Fruit fly (Drosophila melanogaster): ENCODE data around the gene sosie.

The sosie gene

dm6 chr3R:24813637-24814301 is 20.0 kb upstream of the sosie start, which contains the start of the genes lili and CG34150:
Gene lili (minus strand): TSS chr3R:24814012.
Gene CG34150 (plus strand): TSS chr3R:24814262.
- no peak for TF ChIP-seq psq (optimal IDR thresholded peaks at IDR 0.05)
- TF ChIP-seq Dll (optimal IDR thresholded peaks at IDR 0.05), result no peak
- TF ChIP-seq EcR (GFP tag; optimal IDR thresholded peaks at IDR 0.05), result no peak
- no peak for TF ChIP-seq usp (GFP tag; optimal IDR thresholded peaks at IDR 0.05)
- TF ChIP-seq pan (optimal IDR thresholded peaks at IDR 0.05), result no peak
- TF ChIP-seq CG8478 (optimal IDR thresholded peaks at IDR 0.05), result no peak

dm6 chr3R:24816993-24817854 is 16.5 kb upstream of the sosie start, which contains the start of the genes CG5808 and Saf-B:
Gene CG5808 (minus strand): TSS chr3R:24817007.
Gene Saf-B (plus strand): TSS chr3R:24817464.
- TF ChIP-seq EcR (GFP tag; optimal IDR thresholded peaks at IDR 0.05) (no peak), pan (optimal IDR thresholded peaks at IDR 0.05) (no peak), Dll (optimal IDR thresholded peaks at IDR 0.05) (no peak), usp (GFP tag; optimal IDR thresholded peaks at IDR 0.05) (no peak), psq (optimal IDR thresholded peaks at IDR 0.05) (no peak), CG8478 (optimal IDR thresholded peaks at IDR 0.05) (no peak)

- TF ChIP-seq pan (optimal IDR thresholded peaks at IDR 0.05) (no peak), psq (optimal IDR thresholded peaks at IDR 0.05) (no peak)
Measured at dm6 chr3R:24823061-24823460, 10.7 kb upstream of the sosie start.

- no peak for TF ChIP-seq pan (optimal IDR thresholded peaks at IDR 0.05)
- TF ChIP-seq usp (GFP tag; optimal IDR thresholded peaks at IDR 0.05), result no peak
- TF ChIP-seq EcR (GFP tag; optimal IDR thresholded peaks at IDR 0.05), result no peak
- no peak for TF ChIP-seq Dll (optimal IDR thresholded peaks at IDR 0.05)
- TF ChIP-seq CG8478 (optimal IDR thresholded peaks at IDR 0.05), result no peak
- no peak for TF ChIP-seq psq (optimal IDR thresholded peaks at IDR 0.05)
Measured at dm6 chr3R:24825548-24825947, 8.2 kb upstream of the sosie start, which contains the start of gene niki. Gene niki (minus strand): TSS chr3R:24825648.

- TF ChIP-seq psq (optimal IDR thresholded peaks at IDR 0.05) (no peak), EcR (GFP tag; optimal IDR thresholded peaks at IDR 0.05) (no peak), pan (optimal IDR thresholded peaks at IDR 0.05) (no peak)
Measured at dm6 chr3R:24828234-24828633, 5.5 kb upstream of the sosie start, which contains the start of gene RabX4. Gene RabX4 (minus strand): TSS chr3R:24828409.

dm6 chr3R:24829887-24830351 is 3.8 kb upstream of the sosie start, which contains the start of the genes Kaz and CG43273:
Gene Kaz (minus strand): TSS chr3R:24829959.
Gene CG43273 (plus strand): TSS chr3R:24830301.
- TF ChIP-seq CG8478 (optimal IDR thresholded peaks at IDR 0.05) (no peak), psq (optimal IDR thresholded peaks at IDR 0.05) (no peak), Dll (optimal IDR thresholded peaks at IDR 0.05) (no peak), EcR (GFP tag; optimal IDR thresholded peaks at IDR 0.05) (no peak), pan (optimal IDR thresholded peaks at IDR 0.05) (no peak), usp (GFP tag; optimal IDR thresholded peaks at IDR 0.05) (no peak)

dm6 chr3R:24841063-24841462 is 7.3 kb downstream of the sosie start, which contains the start of gene CG33658:
Gene CG33658 (minus strand): TSS chr3R:24841163.
- no peak for TF ChIP-seq Dll (optimal IDR thresholded peaks at IDR 0.05)
- TF ChIP-seq CG8478 (optimal IDR thresholded peaks at IDR 0.05), result no peak

dm6 chr3R:24841635-24842034 is 7.9 kb downstream of the sosie start, which contains the start of gene Esp:
Gene Esp (plus strand): TSS chr3R:24841935.
- no peak for TF ChIP-seq psq (optimal IDR thresholded peaks at IDR 0.05)
- TF ChIP-seq usp (GFP tag; optimal IDR thresholded peaks at IDR 0.05), result no peak
- no peak for TF ChIP-seq CG8478 (optimal IDR thresholded peaks at IDR 0.05)
- TF ChIP-seq EcR (GFP tag; optimal IDR thresholded peaks at IDR 0.05), result no peak
- TF ChIP-seq Dll (optimal IDR thresholded peaks at IDR 0.05), result no peak
- TF ChIP-seq pan (optimal IDR thresholded peaks at IDR 0.05), result no peak

- TF ChIP-seq Dll (optimal IDR thresholded peaks at IDR 0.05) (no peak), pan (optimal IDR thresholded peaks at IDR 0.05) (no peak), usp (GFP tag; optimal IDR thresholded peaks at IDR 0.05) (no peak), EcR (GFP tag; optimal IDR thresholded peaks at IDR 0.05) (no peak), psq (optimal IDR thresholded peaks at IDR 0.05) (no peak), CG8478 (optimal IDR thresholded peaks at IDR 0.05) (no peak)
Measured at dm6 chr3R:24845148-24845547, 11.4 kb downstream of the sosie start.

- TF ChIP-seq EcR (GFP tag; optimal IDR thresholded peaks at IDR 0.05) (no peak), usp (GFP tag; optimal IDR thresholded peaks at IDR 0.05) (no peak), CG8478 (optimal IDR thresholded peaks at IDR 0.05) (no peak), Dll (optimal IDR thresholded peaks at IDR 0.05) (no peak), psq (optimal IDR thresholded peaks at IDR 0.05) (no peak), pan (optimal IDR thresholded peaks at IDR 0.05) (no peak)
Measured at dm6 chr3R:24845952-24846848, 12.4 kb downstream of the sosie start.

dm6 chr3R:24850420-24850819 is 16.7 kb downstream of the sosie start, which contains the start of gene CG7006:
Gene CG7006 (plus strand): TSS chr3R:24850627.
- no peak for TF ChIP-seq CG8478 (optimal IDR thresholded peaks at IDR 0.05)
- TF ChIP-seq usp (GFP tag; optimal IDR thresholded peaks at IDR 0.05), result no peak
- no peak for TF ChIP-seq psq (optimal IDR thresholded peaks at IDR 0.05)
- TF ChIP-seq pan (optimal IDR thresholded peaks at IDR 0.05), result no peak
- TF ChIP-seq Dll (optimal IDR thresholded peaks at IDR 0.05), result no peak
- TF ChIP-seq EcR (GFP tag; optimal IDR thresholded peaks at IDR 0.05), result no peak

All from whole organism.